Worm (Caenorhabditis elegans): Measurements from ENCODE around the gene dhhc-14.
A peak's percentile ranks its signal among the peaks of the same experiment; 100 is the strongest.

ce11 chrX:8545971-8546442, 6.1 kb upstream of the dhhc-14 start, which contains the start of gene sdha-1:
- TF ChIP-seq nhr-11 (tag; optimal IDR thresholded peaks at IDR 0.05) (no peak), lsy-2 (tag; optimal IDR thresholded peaks at IDR 0.05) (peak; percentile 86 to 88), alr-1 (tag; optimal IDR thresholded peaks at IDR 0.05; ENCODE audit: borderline replicate concordance) (no peak), ama-1 (optimal IDR thresholded peaks at IDR 0.05) (no peak), nhr-77 (tag; optimal IDR thresholded peaks at IDR 0.05) (peak; percentile 64), nhr-237 (tag; optimal IDR thresholded peaks at IDR 0.05) (peak; percentile 41), sox-4 (tag; optimal IDR thresholded peaks at IDR 0.05) (no peak), C34B4.2 (tag; optimal IDR thresholded peaks at IDR 0.05) (no peak), unc-62 (GFP tag; optimal IDR thresholded peaks at IDR 0.05) (no peak), mdl-1 (tag; optimal IDR thresholded peaks at IDR 0.05) (peak in 1 of 2 experiments; percentile 94), ceh-63 (GFP tag; optimal IDR thresholded peaks at IDR 0.05) (no peak), fos-1 (tag; optimal IDR thresholded peaks at IDR 0.05) (peak; percentile 65), lin-14 (GFP tag; optimal IDR thresholded peaks at IDR 0.05) (peak; percentile 97), fkh-10 (GFP tag; optimal IDR thresholded peaks at IDR 0.05) (peak; percentile 59)
